Worm (Caenorhabditis elegans) whole organism, late embryonic: ENCODE results near the gene ZK354.7.

Source experiments
- C08G9.2 ChIP-seq: sonication (generic microtip); optimal IDR thresholded peaks from 2 replicates; lab custom pipeline; 2016; ENCODE audit warnings: mild to moderate bottlenecking, missing genetic modification characterization, moderate library complexity, missing compliant biosample characterization
- ama-1 ChIP-seq: fragments of 150-350 bp; optimal IDR thresholded peaks from 2 replicates; lab custom pipeline; 2014
- ceh-24 ChIP-seq: sonication (generic microtip); optimal IDR thresholded peaks from 2 replicates; lab custom pipeline; 2016; ENCODE audit warnings: mild to moderate bottlenecking, missing genetic modification characterization, missing compliant biosample characterization
- ceh-9 ChIP-seq: sonication (generic microtip); optimal IDR thresholded peaks from 2 replicates; lab custom pipeline; 2016; ENCODE audit warnings: mild to moderate bottlenecking, missing genetic modification characterization, inconsistent platforms, missing compliant biosample characterization
- elt-2 ChIP-seq: sonication (generic microtip); optimal IDR thresholded peaks from 2 replicates; lab custom pipeline; 2016; ENCODE audit warnings: missing genetic modification reagents, missing genetic modification characterization, missing compliant biosample characterization
- fax-1 ChIP-seq: sonication (generic microtip); optimal IDR thresholded peaks from 2 replicates; lab custom pipeline; 2016; ENCODE audit warnings: missing genotype, missing genetic modification characterization, missing compliant biosample characterization
- nfya-1 ChIP-seq: sonication (generic microtip); optimal IDR thresholded peaks from 2 replicates; lab custom pipeline; 2017; ENCODE audit warnings: missing genetic modification characterization, mild to moderate bottlenecking, missing compliant biosample characterization, antibody characterized with exemption, moderate library complexity
- sox-2 ChIP-seq: fragments of 200-800 bp; sonication (Bioruptor generic); IDR thresholded peaks from 2 replicates; pipeline ENCODE4 v1.3.6; 2022; ENCODE audit warnings: missing genetic modification reagents, missing genetic modification characterization, missing compliant biosample characterization
- unc-42 ChIP-seq: sonication (generic microtip); optimal IDR thresholded peaks from 2 replicates; lab custom pipeline; 2016; ENCODE audit warnings: missing genotype, missing genetic modification characterization, missing compliant biosample characterization
- unc-55 ChIP-seq: sonication (generic microtip); optimal IDR thresholded peaks from 2 replicates; lab custom pipeline; 2017; ENCODE audit warnings: missing biosample characterization, missing genetic modification reagents, missing genetic modification characterization

ce11 chrIV:5309742-5310141 is 6.8 kb upstream of the ZK354.7 start, which contains the start of gene ZK354.3:
- TF ChIP-seq unc-42 (tag; lab: Kevin White, UChicago) (no peak), sox-2 (GFP tag; lab: Robert Waterston, UW) (no peak), elt-2 (tag; lab: Kevin White, UChicago) (no peak), ceh-9 (tag; lab: Kevin White, UChicago) (no peak), ama-1 (no peak), ceh-24 (tag; lab: Kevin White, UChicago) (no peak), fax-1 (no peak), C08G9.2 (tag; lab: Kevin White, UChicago) (no peak), nfya-1 (tag; lab: Kevin White, UChicago) (no peak), unc-55 (GFP tag; lab: Kevin White, UChicago) (no peak)
